Fruit fly (Drosophila melanogaster) whole organism, wandering third instar larva: Measurements from ENCODE around the gene CG42699.
A peak's percentile ranks its signal among the peaks of the same experiment; 100 is the strongest.

Experiments
- Abd-B ChIP-seq: fragments of >200 bp; optimal IDR thresholded peaks from 2 replicates; lab custom pipeline; 2017; ENCODE audit warnings: missing biosample characterization, missing genetic modification characterization
- CG32264 ChIP-seq: fragments of 200-800 bp; sonication (Bioruptor generic); optimal IDR thresholded peaks from 2 replicates; lab custom pipeline; 2016; ENCODE audit warnings: missing biosample characterization, missing genetic modification characterization
- CG9705 ChIP-seq: fragments of 200-800 bp; sonication (Bioruptor generic); optimal IDR thresholded peaks from 2 replicates; lab custom pipeline; 2018; ENCODE audit warnings: missing biosample characterization, mild to moderate bottlenecking, missing genetic modification characterization
- CrebA ChIP-seq: fragments of 200-800 bp; sonication (Bioruptor generic); optimal IDR thresholded peaks from 2 replicates; lab custom pipeline; 2016; ENCODE audit warnings: missing biosample characterization, mild to moderate bottlenecking, missing genetic modification characterization, borderline replicate concordance
- Dfd ChIP-seq: fragments of >200 bp; optimal IDR thresholded peaks from 2 replicates; lab custom pipeline; 2017; ENCODE audit warnings: missing biosample characterization, missing genetic modification characterization
- Dif ChIP-seq: fragments of 200-275, 200-300 bp; sonication (Bioruptor generic); optimal IDR thresholded peaks from 2 replicates; lab custom pipeline; 2018; ENCODE audit warnings: missing biosample characterization, missing genetic modification characterization; ENCODE audit not compliant: partially characterized antibody
- GATAd ChIP-seq: sonication (Bioruptor generic); optimal IDR thresholded peaks from 2 replicates; lab custom pipeline; 2016; ENCODE audit warnings: missing biosample characterization, missing genetic modification characterization
- HLH106 ChIP-seq: fragments of 200-800 bp; optimal IDR thresholded peaks from 3 replicates; lab custom pipeline; 2019; ENCODE audit warnings: missing biosample characterization, mild to moderate bottlenecking, missing genetic modification characterization, moderate library complexity
- Hnf4 ChIP-seq: fragments of 200-800 bp; sonication (Bioruptor generic); optimal IDR thresholded peaks from 2 replicates; lab custom pipeline; 2016; ENCODE audit warnings: missing biosample characterization, mild to moderate bottlenecking, missing genetic modification characterization
- Hr78 ChIP-seq: fragments of >200 bp; optimal IDR thresholded peaks from 2 replicates; lab custom pipeline; 2017; ENCODE audit warnings: missing biosample characterization, missing genetic modification characterization
- Hr83 ChIP-seq: fragments of 200-300 bp; sonication (Bioruptor generic); optimal IDR thresholded peaks from 2 replicates; lab custom pipeline; 2016; ENCODE audit warnings: missing biosample characterization, mild to moderate bottlenecking, missing genetic modification characterization, moderate library complexity; ENCODE audit not compliant: poor library complexity, severe bottlenecking
- Jra ChIP-seq: sonication (Bioruptor generic); optimal IDR thresholded peaks from 2 replicates; lab custom pipeline; 2016; ENCODE audit warnings: missing biosample characterization, missing genetic modification characterization
- Mio ChIP-seq: sonication (Bioruptor generic); optimal IDR thresholded peaks from 2 replicates; lab custom pipeline; 2016; ENCODE audit warnings: missing biosample characterization, missing genetic modification characterization
- Myc ChIP-seq: fragments of >200 bp; optimal IDR thresholded peaks from 2 replicates; lab custom pipeline; 2017
- N ChIP-seq: fragments of >200 bp; optimal IDR thresholded peaks from 2 replicates; lab custom pipeline; 2018; ENCODE audit warnings: missing biosample characterization, missing external identifiers, missing genetic modification characterization
- OdsH ChIP-seq: fragments of 200-800 bp; sonication (Bioruptor generic); optimal IDR thresholded peaks from 2 replicates; lab custom pipeline; 2016; ENCODE audit warnings: missing biosample characterization, mild to moderate bottlenecking, missing genetic modification characterization
- Rel ChIP-seq, 2 experiments: fragments of 200-800 bp; sonication (Bioruptor generic) in 1 of 2; optimal IDR thresholded peaks; 2 replicates in 1 of 2; 3 replicates in 1 of 2; lab custom pipeline; 2016 to 2019; ENCODE audit warnings: mild to moderate bottlenecking in 2 of 2, missing biosample characterization in 2 of 2, missing genetic modification characterization in 2 of 2, moderate library complexity in 1 of 2
- Sp1 ChIP-seq: fragments of 200-800 bp; sonication (Bioruptor generic); optimal IDR thresholded peaks from 3 replicates; lab custom pipeline; 2019; ENCODE audit warnings: missing biosample characterization, mild to moderate bottlenecking, missing genetic modification characterization, moderate library complexity
- Vsx2 ChIP-seq: fragments of 200-300, 225-300 bp; sonication (Bioruptor generic); optimal IDR thresholded peaks from 2 replicates; lab custom pipeline; 2018; ENCODE audit warnings: missing biosample characterization, missing genetic modification characterization; ENCODE audit not compliant: partially characterized antibody
- br ChIP-seq: fragments of 200-800 bp; sonication (Bioruptor generic); optimal IDR thresholded peaks from 2 replicates; lab custom pipeline; 2016; ENCODE audit warnings: missing biosample characterization, missing genetic modification characterization
- brk ChIP-seq: fragments of 200-800 bp; sonication (Bioruptor generic); optimal IDR thresholded peaks from 2 replicates; lab custom pipeline; 2016; ENCODE audit warnings: missing biosample characterization, mild to moderate bottlenecking, missing genetic modification characterization
- dl ChIP-seq, 2 experiments: fragments of 175-275, 200-275 bp in 1 of 2; fragments of 200-275 bp in 1 of 2; sonication (Bioruptor generic); optimal IDR thresholded peaks; lab custom pipeline; 2018; ENCODE audit warnings: mild to moderate bottlenecking in 2 of 2, missing biosample characterization in 2 of 2, missing genetic modification characterization in 2 of 2, moderate library complexity in 2 of 2; ENCODE audit not compliant: partially characterized antibody in 2 of 2, insufficient read depth in 1 of 2
- dmrt93B ChIP-seq: fragments of 200-800 bp; sonication (Bioruptor generic); optimal IDR thresholded peaks from 2 replicates; lab custom pipeline; 2018; ENCODE audit warnings: missing biosample characterization, mild to moderate bottlenecking, missing genetic modification characterization
- dsf ChIP-seq: sonication (Bioruptor generic); optimal IDR thresholded peaks from 2 replicates; lab custom pipeline; 2016; ENCODE audit warnings: missing biosample characterization, missing genetic modification characterization, borderline replicate concordance
- ey ChIP-seq: fragments of 200-800 bp; sonication (Bioruptor generic); optimal IDR thresholded peaks from 2 replicates; lab custom pipeline; 2016; ENCODE audit warnings: missing biosample characterization, missing genetic modification characterization
- foxo ChIP-seq, 2 experiments: fragments of 200-800 bp; sonication (Bioruptor generic); optimal IDR thresholded peaks; 2 replicates in 1 of 2; 3 replicates in 1 of 2; lab custom pipeline; 2016 to 2017; ENCODE audit warnings: missing biosample characterization in 2 of 2, missing genetic modification characterization in 2 of 2
- fru ChIP-seq: fragments of 200-800 bp; sonication (Bioruptor generic); optimal IDR thresholded peaks from 3 replicates; lab custom pipeline; 2016; ENCODE audit warnings: missing biosample characterization, mild to moderate bottlenecking, missing genetic modification characterization
- h ChIP-seq: fragments of 200-800 bp; sonication (Bioruptor generic); optimal IDR thresholded peaks from 3 replicates; lab custom pipeline; 2016; ENCODE audit warnings: missing biosample characterization, mild to moderate bottlenecking, missing genetic modification characterization
- jim ChIP-seq: fragments of 175-275, 200-325 bp; sonication (Bioruptor generic); optimal IDR thresholded peaks from 2 replicates; lab custom pipeline; 2016; ENCODE audit warnings: missing biosample characterization, mild to moderate bottlenecking, missing genetic modification characterization
- lola ChIP-seq: fragments of >200 bp; optimal IDR thresholded peaks from 2 replicates; lab custom pipeline; 2017; ENCODE audit warnings: missing biosample characterization, missing genetic modification characterization
- pan ChIP-seq: fragments of >200 bp; optimal IDR thresholded peaks from 2 replicates; lab custom pipeline; 2017
- psq ChIP-seq: fragments of 200-800 bp; sonication (Bioruptor generic); optimal IDR thresholded peaks from 3 replicates; lab custom pipeline; 2017; ENCODE audit warnings: missing biosample characterization, mild to moderate bottlenecking, missing genetic modification characterization, moderate library complexity
- rgr ChIP-seq: fragments of 200-800 bp; sonication (Bioruptor generic); optimal IDR thresholded peaks from 3 replicates; lab custom pipeline; 2016; ENCODE audit warnings: missing biosample characterization, mild to moderate bottlenecking, missing genetic modification characterization
- sage ChIP-seq: fragments of 200-800 bp; sonication (Bioruptor generic); optimal IDR thresholded peaks from 2 replicates; lab custom pipeline; 2016; ENCODE audit warnings: missing biosample characterization, mild to moderate bottlenecking, missing genetic modification characterization
- sv ChIP-seq: fragments of 200-800 bp; sonication (Bioruptor generic); optimal IDR thresholded peaks from 3 replicates; lab custom pipeline; 2016; ENCODE audit warnings: missing biosample characterization, missing genetic modification characterization
- tai ChIP-seq: sonication (Bioruptor generic); optimal IDR thresholded peaks from 2 replicates; lab custom pipeline; 2016; ENCODE audit warnings: missing biosample characterization, missing genetic modification characterization
- usp ChIP-seq: fragments of >200 bp; optimal IDR thresholded peaks from 2 replicates; lab custom pipeline; 2017; ENCODE audit warnings: missing biosample characterization, missing genetic modification characterization
- woc ChIP-seq: sonication (Bioruptor generic); optimal IDR thresholded peaks from 2 replicates; lab custom pipeline; 2016; ENCODE audit warnings: missing biosample characterization, mild to moderate bottlenecking, missing genetic modification characterization

The CG42699 gene

dm6 chrX:5718476-5719012 lies 45.8 kb upstream of the CG42699 start (continued):
- peak; percentile 45 for TF ChIP-seq brk (GFP tag; lab: Kevin White, UChicago)
- no peak for TF ChIP-seq Mio (GFP tag; lab: Kevin White, UChicago)
- TF ChIP-seq OdsH (GFP tag; lab: Kevin White, UChicago): peak; percentile 72

- TF ChIP-seq dl (GFP tag; optimal IDR thresholded peaks at IDR 0.05; lab: Kevin White, UChicago; ENCODE audit: insufficient read depth in 1 of 2, partially characterized antibody in 2 of 2) (no peak), Rel (GFP tag; optimal IDR thresholded peaks at IDR 0.05; lab: Kevin White, UChicago) (no peak), Rel (tag; optimal IDR thresholded peaks at IDR 0.05; lab: Kevin White, UChicago) (peak; percentile 44)
These were observed 40.8 kb upstream of the CG42699 start for dm6 chrX:5723577-5723976.

dm6 chrX:5724151-5724699 lies 40.1 kb upstream of the CG42699 start:
- TF ChIP-seq CG32264 (GFP tag; lab: Kevin White, UChicago) (no peak), fru (GFP tag; lab: Kevin White, UChicago) (no peak), Vsx2 (GFP tag; lab: Kevin White, UChicago) (no peak), Sp1 (GFP tag; lab: Kevin White, UChicago) (no peak), foxo (GFP tag; optimal IDR thresholded peaks at IDR 0.05; lab: Kevin White, UChicago) (no peak), sv (GFP tag; lab: Kevin White, UChicago) (no peak)

dm6 chrX:5724744-5725185 lies 39.6 kb upstream of the CG42699 start:
- TF ChIP-seq tai (GFP tag; lab: Kevin White, UChicago) (no peak), HLH106 (tag; lab: Kevin White, UChicago) (no peak), Abd-B (GFP tag; lab: Kevin White, UChicago) (no peak), usp (GFP tag; lab: Kevin White, UChicago) (no peak), Hr78 (GFP tag; lab: Kevin White, UChicago) (no peak), OdsH (GFP tag; lab: Kevin White, UChicago) (peak; percentile 34), dsf (GFP tag; lab: Kevin White, UChicago) (no peak), N (GFP tag; lab: Kevin White, UChicago) (no peak), sage (no peak), brk (GFP tag; lab: Kevin White, UChicago) (no peak), Myc (lab: Kevin White, UChicago) (no peak), CG32264 (GFP tag; lab: Kevin White, UChicago) (no peak), Dif (GFP tag; lab: Kevin White, UChicago) (no peak), lola (no peak), CG9705 (GFP tag; lab: Kevin White, UChicago) (no peak), GATAd (GFP tag; lab: Kevin White, UChicago) (no peak), Hr83 (GFP tag; lab: Kevin White, UChicago) (no peak), Rel (GFP tag; optimal IDR thresholded peaks at IDR 0.05; lab: Kevin White, UChicago) (no peak), Rel (tag; optimal IDR thresholded peaks at IDR 0.05; lab: Kevin White, UChicago) (no peak), psq (GFP tag; lab: Kevin White, UChicago) (peak; percentile 27), pan (lab: Kevin White, UChicago) (no peak), Jra (GFP tag; lab: Kevin White, UChicago) (no peak), ey (GFP tag; lab: Kevin White, UChicago) (peak; percentile 74), h (peak; percentile 70), Hnf4 (peak; percentile 60), sv (GFP tag; lab: Kevin White, UChicago) (no peak), Dfd (GFP tag; lab: Kevin White, UChicago) (no peak), foxo (GFP tag; optimal IDR thresholded peaks at IDR 0.05; lab: Kevin White, UChicago) (peak in 1 of 2 experiments; percentile 76), fru (GFP tag; lab: Kevin White, UChicago) (peak; percentile 70), CrebA (GFP tag; lab: Kevin White, UChicago) (no peak), rgr (peak; percentile 69), Vsx2 (GFP tag; lab: Kevin White, UChicago) (no peak), dmrt93B (GFP tag; lab: Kevin White, UChicago) (peak; percentile 38), br (GFP tag; lab: Kevin White, UChicago) (peak; percentile 57), dl (GFP tag; optimal IDR thresholded peaks at IDR 0.05; lab: Kevin White, UChicago; ENCODE audit: insufficient read depth in 1 of 2, partially characterized antibody in 2 of 2) (no peak), Mio (GFP tag; lab: Kevin White, UChicago) (no peak), woc (GFP tag; lab: Kevin White, UChicago) (peak; percentile 42), jim (GFP tag; lab: Kevin White, UChicago) (no peak), Sp1 (GFP tag; lab: Kevin White, UChicago) (no peak)
